Worm (Caenorhabditis elegans): ENCODE data around the gene srt-3.

- no peak for TF ChIP-seq lin-11 (tag; optimal IDR thresholded peaks at IDR 0.05)
- no peak for TF ChIP-seq sdc-2 (tag; optimal IDR thresholded peaks at IDR 0.05)
- no peak for TF ChIP-seq tbx-2 (tag; optimal IDR thresholded peaks at IDR 0.05)
- TF ChIP-seq pha-2 (tag; optimal IDR thresholded peaks at IDR 0.05), result no peak
- no peak for TF ChIP-seq unc-55 (GFP tag; optimal IDR thresholded peaks at IDR 0.05)
These were observed 13.4 kb upstream of the srt-3 start for ce11 chrV:4273372-4273771.
